Fruit fly (Drosophila melanogaster) whole organism: ENCODE results near the gene Doc1.

Source experiments
- CG8478 ChIP-seq: fragments of >200 bp; optimal IDR thresholded peaks from 2 replicates; lab custom pipeline; 2018; ENCODE audit warnings: inconsistent platforms
- Dll ChIP-seq: fragments of >200 bp; optimal IDR thresholded peaks from 2 replicates; lab custom pipeline; 2017
- EcR ChIP-seq, 2 experiments: fragments of >200 bp; optimal IDR thresholded peaks; 2 replicates each; lab custom pipeline; 2017; ENCODE audit warnings: missing biosample characterization in 2 of 2, missing genetic modification characterization in 2 of 2, missing genetic modification reagents in 2 of 2
- pan ChIP-seq: fragments of >200 bp; optimal IDR thresholded peaks from 2 replicates; lab custom pipeline; 2017
- psq ChIP-seq: fragments of >200 bp; optimal IDR thresholded peaks from 2 replicates; lab custom pipeline; 2017
- usp ChIP-seq: fragments of >200 bp; optimal IDR thresholded peaks from 2 replicates; lab custom pipeline; 2017; ENCODE audit warnings: missing biosample characterization, missing genetic modification characterization, mixed read lengths

dm6 chr3L:9046274-9046673 lies 5.1 kb downstream of the Doc1 start:
- TF ChIP-seq CG8478 (no peak), psq (lab: Kevin White, UChicago) (no peak), pan (lab: Kevin White, UChicago) (no peak), EcR (GFP tag; optimal IDR thresholded peaks at IDR 0.05; lab: Kevin White, UChicago) (no peak), Dll (lab: Kevin White, UChicago) (no peak), usp (no peak)
